Worm (Caenorhabditis elegans) whole organism, mixed stage, embryonic: Measurements from ENCODE around the gene gst-23.

Experiments
- M03D4.4 ChIP-seq: sonication (generic microtip); optimal IDR thresholded peaks from 2 replicates; lab custom pipeline; 2017; ENCODE audit warnings: mild to moderate bottlenecking, missing genetic modification characterization, missing compliant biosample characterization
- bed-3 ChIP-seq: fragments of 200-800 bp; sonication (Bioruptor generic); optimal IDR thresholded peaks from 3 replicates; lab custom pipeline; 2018; ENCODE audit warnings: mild to moderate bottlenecking, missing genetic modification characterization, moderate library complexity, missing compliant biosample characterization
- ceh-39 ChIP-seq: fragments of 150-350 bp; optimal IDR thresholded peaks from 2 replicates; lab custom pipeline; 2014; ENCODE audit warnings: missing biosample characterization, missing genetic modification characterization
- ceh-43 ChIP-seq: fragments of 200-800 bp; sonication (Bioruptor generic); optimal IDR thresholded peaks from 2 replicates; lab custom pipeline; 2018; ENCODE audit warnings: mild to moderate bottlenecking, missing genetic modification characterization, moderate library complexity, missing compliant biosample characterization
- ceh-83 ChIP-seq: fragments of 200-800 bp; sonication (Bioruptor generic); optimal IDR thresholded peaks from 2 replicates; lab custom pipeline; 2018; ENCODE audit warnings: mild to moderate bottlenecking, missing genetic modification characterization, missing compliant biosample characterization
- ces-1 ChIP-seq: fragments of 150-350 bp; optimal IDR thresholded peaks from 2 replicates; lab custom pipeline; 2014; ENCODE audit warnings: missing biosample characterization, missing genetic modification reagents, missing genetic modification characterization
- cnd-1 ChIP-seq: fragments of 200-800 bp; sonication (Bioruptor generic); optimal IDR thresholded peaks from 2 replicates; lab custom pipeline; 2018; ENCODE audit warnings: mild to moderate bottlenecking, missing genetic modification characterization, missing compliant biosample characterization
- drap-1 ChIP-seq: fragments of 200-800 bp; sonication (Bioruptor generic); optimal IDR thresholded peaks from 3 replicates; lab custom pipeline; 2018; ENCODE audit warnings: mild to moderate bottlenecking, missing genetic modification characterization, missing compliant biosample characterization
- elt-1 ChIP-seq: sonication (generic microtip); optimal IDR thresholded peaks from 2 replicates; lab custom pipeline; 2017; ENCODE audit warnings: missing genetic modification characterization, mild to moderate bottlenecking, missing compliant biosample characterization, antibody characterized with exemption, moderate library complexity, borderline replicate concordance; ENCODE audit not compliant: insufficient read depth
- elt-3 ChIP-seq: fragments of 150-350 bp; optimal IDR thresholded peaks from 2 replicates; lab custom pipeline; 2014; ENCODE audit warnings: missing biosample characterization, missing genetic modification characterization
- flh-1 ChIP-seq: fragments of 200-800 bp; sonication (Bioruptor generic); optimal IDR thresholded peaks from 2 replicates; lab custom pipeline; 2018; ENCODE audit warnings: mild to moderate bottlenecking, missing genetic modification characterization, moderate library complexity, missing compliant biosample characterization
- ham-2 ChIP-seq: fragments of 200-800 bp; sonication (Bioruptor generic); optimal IDR thresholded peaks from 2 replicates; lab custom pipeline; 2018; ENCODE audit warnings: mild to moderate bottlenecking, missing genetic modification characterization, missing compliant biosample characterization
- hlh-1 ChIP-seq: fragments of 150-350 bp; optimal IDR thresholded peaks from 2 replicates; lab custom pipeline; 2014; ENCODE audit warnings: missing biosample characterization, missing genetic modification reagents, missing genetic modification characterization
- lin-13 ChIP-seq: fragments of 150-350 bp; optimal IDR thresholded peaks from 2 replicates; lab custom pipeline; 2014; ENCODE audit warnings: missing biosample characterization, missing genetic modification characterization
- lin-32 ChIP-seq: fragments of 200-800 bp; sonication (Bioruptor generic); optimal IDR thresholded peaks from 2 replicates; lab custom pipeline; 2018; ENCODE audit warnings: mild to moderate bottlenecking, missing genetic modification characterization, missing compliant biosample characterization
- lsy-2 ChIP-seq: fragments of 150-350 bp; optimal IDR thresholded peaks from 2 replicates; lab custom pipeline; 2014; ENCODE audit warnings: missing biosample characterization, missing genetic modification characterization
- mep-1 ChIP-seq: fragments of 150-350 bp; optimal IDR thresholded peaks from 2 replicates; lab custom pipeline; 2017; ENCODE audit warnings: missing biosample characterization, missing genetic modification reagents, missing genetic modification characterization, inconsistent platforms
- mls-2 ChIP-seq: sonication (generic microtip); optimal IDR thresholded peaks from 2 replicates; lab custom pipeline; 2016; ENCODE audit warnings: mild to moderate bottlenecking, missing genetic modification characterization, moderate library complexity, missing compliant biosample characterization
- nhr-12 ChIP-seq: fragments of 150-350 bp; optimal IDR thresholded peaks from 2 replicates; lab custom pipeline; 2014; ENCODE audit warnings: missing biosample characterization, missing genetic modification characterization
- nhr-2 ChIP-seq: fragments of 150-350 bp; optimal IDR thresholded peaks from 2 replicates; lab custom pipeline; 2014; ENCODE audit warnings: missing biosample characterization, missing genetic modification characterization
- nhr-237 ChIP-seq: fragments of 150-350 bp; optimal IDR thresholded peaks from 2 replicates; lab custom pipeline; 2014; ENCODE audit warnings: missing biosample characterization, missing genetic modification characterization
- nhr-28 ChIP-seq: fragments of 150-350 bp; optimal IDR thresholded peaks from 2 replicates; lab custom pipeline; 2014; ENCODE audit warnings: missing biosample characterization, missing genetic modification characterization
- nhr-76 ChIP-seq: sonication (generic microtip); optimal IDR thresholded peaks from 2 replicates; lab custom pipeline; 2017; ENCODE audit warnings: missing biosample characterization, missing genetic modification characterization
- pha-4 ChIP-seq: fragments of 150-350 bp; optimal IDR thresholded peaks from 2 replicates; lab custom pipeline; 2018; ENCODE audit warnings: missing biosample characterization, missing genetic modification reagents, missing genetic modification characterization
- sem-2 ChIP-seq: fragments of 200-800 bp; sonication (Bioruptor generic); optimal IDR thresholded peaks from 2 replicates; lab custom pipeline; 2018; ENCODE audit warnings: mild to moderate bottlenecking, missing genetic modification characterization, missing compliant biosample characterization
- snpc-4 ChIP-seq: fragments of 150-350 bp; optimal IDR thresholded peaks from 2 replicates; lab custom pipeline; 2014; ENCODE audit warnings: missing biosample characterization, missing genetic modification characterization
- sptf-1 ChIP-seq: sonication (generic microtip); optimal IDR thresholded peaks from 2 replicates; lab custom pipeline; 2017; ENCODE audit warnings: mild to moderate bottlenecking, missing genetic modification characterization, moderate library complexity, missing compliant biosample characterization
- tbx-8 ChIP-seq: fragments of 200-800 bp; sonication (Bioruptor generic); optimal IDR thresholded peaks from 2 replicates; lab custom pipeline; 2018; ENCODE audit warnings: mild to moderate bottlenecking, missing genetic modification characterization, moderate library complexity, missing compliant biosample characterization
- unc-120 ChIP-seq: sonication (generic microtip); optimal IDR thresholded peaks from 2 replicates; lab custom pipeline; 2017; ENCODE audit warnings: missing genetic modification characterization, missing compliant biosample characterization; ENCODE audit not compliant: poor library complexity, severe bottlenecking
- unc-39 ChIP-seq: fragments of 150-350 bp; optimal IDR thresholded peaks from 2 replicates; lab custom pipeline; 2014; ENCODE audit warnings: missing biosample characterization, missing genetic modification characterization
- unc-62 ChIP-seq: fragments of 150-350 bp; optimal IDR thresholded peaks from 2 replicates; lab custom pipeline; 2014; ENCODE audit warnings: missing biosample characterization, missing genetic modification reagents, missing genetic modification characterization
- zip-8 ChIP-seq: fragments of 150-350 bp; optimal IDR thresholded peaks from 2 replicates; lab custom pipeline; 2014; ENCODE audit warnings: missing biosample characterization, missing genetic modification characterization
- ztf-11 ChIP-seq: fragments of 150-350 bp; optimal IDR thresholded peaks from 2 replicates; lab custom pipeline; 2014; ENCODE audit warnings: missing biosample characterization, missing genetic modification characterization

The gst-23 gene

DNA sequence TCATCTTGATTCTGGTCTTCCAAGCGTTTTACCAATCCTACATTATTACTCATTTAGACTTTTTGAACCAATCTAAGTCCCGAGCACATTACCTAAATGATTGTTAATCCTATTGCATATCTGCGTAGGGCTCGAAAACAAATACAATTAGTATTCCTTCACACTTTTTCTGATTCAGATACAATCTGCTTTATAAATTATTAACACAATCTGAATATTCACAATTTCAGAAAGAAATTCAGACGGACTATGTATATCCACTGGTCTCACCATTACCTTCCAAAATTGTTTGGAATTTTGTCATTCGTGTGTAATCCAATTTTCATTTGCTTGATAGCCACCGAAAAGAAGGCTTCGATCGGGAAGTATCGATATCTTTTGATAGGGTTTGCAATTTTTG lies 1.9 kb upstream of the gst-23 start, which contains the start of gene srj-11:
Gene srj-11 (plus strand): TSS at position 250 of the 400 bp plus-strand sequence.
- TF ChIP-seq tbx-8 (GFP tag; lab: Kevin White, UChicago) (no peak), hlh-1 (tag; lab: Kevin White, UChicago) (no peak), ceh-39 (tag; lab: Kevin White, UChicago) (no peak), nhr-12 (no peak), nhr-76 (tag; lab: Kevin White, UChicago) (no peak), lin-32 (no peak), ceh-43 (GFP tag; lab: Kevin White, UChicago) (no peak), nhr-2 (no peak), mls-2 (tag; lab: Kevin White, UChicago) (no peak), ham-2 (no peak), sptf-1 (tag; lab: Kevin White, UChicago) (no peak), nhr-237 (no peak)

DNA sequence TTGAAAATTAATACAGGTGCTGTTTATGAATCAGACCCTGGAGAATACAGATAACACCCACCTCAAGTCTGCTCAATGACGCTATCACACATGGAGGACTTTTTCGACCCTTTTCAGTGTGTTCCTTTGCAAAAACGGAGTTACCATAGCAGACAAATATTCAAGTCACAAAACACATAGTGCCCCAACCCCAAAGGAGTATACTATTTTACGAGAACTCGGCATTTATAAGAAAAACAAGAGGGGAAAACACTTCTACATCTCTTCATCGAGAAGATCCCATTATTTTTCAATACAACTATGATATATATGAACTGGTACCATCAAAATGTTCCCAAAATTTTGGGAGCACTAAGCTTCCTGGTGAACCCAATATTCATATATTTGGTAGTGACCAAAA lies 1.6 kb downstream of the gst-23 start, which contains the start of gene srj-7:
Gene srj-7 (plus strand): TSS at position 301 of the 400 bp plus-strand sequence.
- no peak for TF ChIP-seq unc-39
- TF ChIP-seq cnd-1 (tag; lab: Kevin White, UChicago) = no peak
- TF ChIP-seq mls-2 (tag; lab: Kevin White, UChicago) = no peak
- TF ChIP-seq elt-1 (tag; lab: Kevin White, UChicago) = no peak
- no peak for TF ChIP-seq ceh-39 (tag; lab: Kevin White, UChicago)
- no peak for TF ChIP-seq flh-1 (GFP tag; lab: Kevin White, UChicago)
- no peak for TF ChIP-seq lsy-2 (tag; lab: Kevin White, UChicago)
- no peak for TF ChIP-seq ztf-11
- no peak for TF ChIP-seq nhr-237
- no peak for TF ChIP-seq M03D4.4
- no peak for TF ChIP-seq sptf-1 (tag; lab: Kevin White, UChicago)
- TF ChIP-seq lin-32 = no peak
- TF ChIP-seq nhr-28 (tag; lab: Kevin White, UChicago) = no peak
- no peak for TF ChIP-seq ceh-83
- no peak for TF ChIP-seq mep-1 (tag; lab: Kevin White, UChicago)
- no peak for TF ChIP-seq elt-3 (tag; lab: Kevin White, UChicago)
- TF ChIP-seq nhr-2 = no peak

DNA sequence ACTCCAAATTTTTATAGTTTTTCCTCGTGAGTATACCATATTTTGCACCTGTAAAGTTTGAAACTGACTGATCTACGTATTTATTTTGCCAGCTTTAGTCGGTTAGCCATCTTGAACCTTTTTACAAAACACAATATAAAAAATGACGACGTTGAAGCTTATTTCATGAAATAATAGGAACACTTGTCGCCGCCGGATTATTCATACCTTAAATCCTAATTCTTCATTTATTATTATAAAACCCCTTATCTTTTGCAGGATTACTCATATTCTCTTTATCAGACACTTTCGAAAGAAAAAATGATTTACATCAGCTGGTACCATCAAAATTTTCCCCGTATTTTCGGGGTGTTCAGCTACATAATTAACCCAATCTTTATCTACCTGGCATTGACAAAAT lies 4.4 kb downstream of the gst-23 start, which contains the start of gene srj-8:
Gene srj-8 (plus strand): TSS at position 301 of the 400 bp plus-strand sequence.
- TF ChIP-seq unc-39 (no peak), pha-4 (no peak), drap-1 (GFP tag; lab: Kevin White, UChicago) (no peak), tbx-8 (GFP tag; lab: Kevin White, UChicago) (no peak), unc-120 (tag; lab: Kevin White, UChicago) (no peak), flh-1 (GFP tag; lab: Kevin White, UChicago) (no peak), mls-2 (tag; lab: Kevin White, UChicago) (no peak), unc-62 (GFP tag; lab: Kevin White, UChicago) (no peak), mep-1 (tag; lab: Kevin White, UChicago) (no peak), nhr-237 (no peak), ceh-39 (tag; lab: Kevin White, UChicago) (no peak), sem-2 (GFP tag; lab: Kevin White, UChicago) (no peak), bed-3 (GFP tag; lab: Kevin White, UChicago) (no peak), sptf-1 (tag; lab: Kevin White, UChicago) (no peak), M03D4.4 (no peak), nhr-2 (no peak), ces-1 (no peak), lin-13 (tag; lab: Kevin White, UChicago) (no peak), ham-2 (no peak)
- TF ChIP-seq, all 35 proteins: peak for 0

DNA sequence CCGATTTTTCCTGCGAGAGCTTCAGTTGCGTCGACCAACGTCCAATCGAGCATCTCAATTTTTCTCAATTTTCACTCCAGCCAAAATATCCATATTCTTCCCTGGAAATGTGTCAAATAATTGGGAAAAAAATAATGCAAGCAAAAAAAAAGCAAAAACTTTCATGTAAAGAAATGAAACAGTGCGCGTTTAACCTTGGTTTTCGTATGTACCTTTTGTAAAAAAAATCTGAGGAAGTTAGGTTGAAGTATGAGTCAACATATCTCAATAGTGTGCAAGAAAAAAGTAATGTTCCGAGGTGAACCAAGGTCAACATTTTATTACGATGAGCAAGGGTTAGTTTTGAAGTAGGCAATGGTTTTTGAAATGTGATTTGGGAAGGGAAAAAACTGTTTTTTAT lies 7.1 kb downstream of the gst-23 start, which contains the start of gene T28A11.13:
Gene T28A11.13 (minus strand): TSS at position 101 of the 400 bp plus-strand sequence.
- TF ChIP-seq drap-1 (GFP tag; lab: Kevin White, UChicago) (no peak), mls-2 (tag; lab: Kevin White, UChicago) (no peak), zip-8 (tag; lab: Kevin White, UChicago) (no peak), ham-2 (no peak)

DNA sequence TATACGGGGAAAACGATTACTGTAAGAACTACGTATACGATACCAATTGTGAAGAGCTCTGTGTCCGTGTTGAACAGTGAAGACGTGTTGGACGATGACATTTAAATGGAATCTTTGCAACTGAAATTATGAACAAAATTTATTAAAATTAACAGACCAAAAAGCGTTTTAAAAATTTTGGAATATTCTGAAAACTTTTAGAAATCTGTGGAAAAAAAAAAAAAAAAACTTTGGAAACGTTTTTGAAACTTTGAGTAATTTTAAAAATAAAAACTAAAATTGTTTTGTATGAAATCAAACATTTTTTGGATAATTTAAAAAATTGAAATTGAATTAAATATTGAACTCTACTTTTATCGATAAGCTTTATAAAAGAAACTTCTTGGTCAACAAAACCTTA lies 13.0 kb downstream of the gst-23 start, which contains the start of gene srt-63:
Gene srt-63 (minus strand): TSS at position 101 of the 400 bp plus-strand sequence.
- TF ChIP-seq snpc-4 (tag; lab: Kevin White, UChicago) = no peak
- TF ChIP-seq unc-120 (tag; lab: Kevin White, UChicago) = no peak
- no peak for TF ChIP-seq M03D4.4
- TF ChIP-seq cnd-1 (tag; lab: Kevin White, UChicago) = no peak
- no peak for TF ChIP-seq pha-4
- no peak for TF ChIP-seq bed-3 (GFP tag; lab: Kevin White, UChicago)
- no peak for TF ChIP-seq ham-2
- no peak for TF ChIP-seq zip-8 (tag; lab: Kevin White, UChicago)
- no peak for TF ChIP-seq mep-1 (tag; lab: Kevin White, UChicago)
